Worm (Caenorhabditis elegans) whole organism, early embryonic: ENCODE results near the gene C25H3.10.
A peak's percentile ranks its signal among the peaks of the same experiment; 100 is the strongest.

Source experiments
- B0310.2 ChIP-seq: sonication (generic microtip); optimal IDR thresholded peaks from 2 replicates; lab custom pipeline; 2016; ENCODE audit warnings: mild to moderate bottlenecking, missing genetic modification characterization, missing compliant biosample characterization
- F13C5.2 ChIP-seq: sonication (generic microtip); optimal IDR thresholded peaks from 2 replicates; lab custom pipeline; 2017; ENCODE audit warnings: mild to moderate bottlenecking, missing genetic modification characterization, inconsistent platforms, missing compliant biosample characterization
- aly-1 ChIP-seq: sonication (generic microtip); optimal IDR thresholded peaks from 2 replicates; lab custom pipeline; 2016; ENCODE audit warnings: missing genetic modification characterization, missing compliant biosample characterization
- ama-1 ChIP-seq: fragments of 150-350 bp; optimal IDR thresholded peaks from 2 replicates; lab custom pipeline; 2014
- ceh-13 ChIP-seq: fragments of 200-800 bp; sonication (Bioruptor generic); optimal IDR thresholded peaks from 2 replicates; lab custom pipeline; 2018; ENCODE audit warnings: mild to moderate bottlenecking, missing genetic modification characterization, missing compliant biosample characterization
- ceh-36 ChIP-seq: sonication (generic microtip); optimal IDR thresholded peaks from 2 replicates; lab custom pipeline; 2016; ENCODE audit warnings: missing genetic modification characterization, inconsistent platforms, missing compliant biosample characterization
- ets-7 ChIP-seq: sonication (generic microtip); optimal IDR thresholded peaks from 2 replicates; lab custom pipeline; 2016; ENCODE audit warnings: missing genotype, missing genetic modification characterization, missing compliant biosample characterization
- flt-1 ChIP-seq: fragments of 200-800 bp; sonication (Bioruptor generic); IDR thresholded peaks from 2 replicates; pipeline ENCODE4 v1.3.6; 2022; ENCODE audit warnings: missing genetic modification characterization, missing compliant biosample characterization
- hmbx-1 ChIP-seq: sonication (generic microtip); optimal IDR thresholded peaks from 2 replicates; lab custom pipeline; 2016; ENCODE audit warnings: mild to moderate bottlenecking, missing genetic modification characterization, missing compliant biosample characterization
- hmg-4 ChIP-seq: fragments of 200-800 bp; sonication (Bioruptor generic); optimal IDR thresholded peaks from 2 replicates; lab custom pipeline; 2018; ENCODE audit warnings: mild to moderate bottlenecking, missing genetic modification characterization, missing compliant biosample characterization
- hnd-1 ChIP-seq: sonication (generic microtip); optimal IDR thresholded peaks from 2 replicates; lab custom pipeline; 2016; ENCODE audit warnings: missing genetic modification characterization, missing compliant biosample characterization
- pes-1 ChIP-seq: fragments of 200-800 bp; sonication (Bioruptor generic); IDR thresholded peaks from 2 replicates; pipeline ENCODE4 v1.3.6; 2022; ENCODE audit warnings: missing genetic modification reagents, missing genetic modification characterization, missing compliant biosample characterization
- scrt-1 ChIP-seq: fragments of 200-800 bp; sonication (Bioruptor generic); IDR thresholded peaks from 2 replicates; pipeline ENCODE4 v1.3.6; 2022; ENCODE audit warnings: missing genetic modification characterization, missing compliant biosample characterization
- sea-1 ChIP-seq: fragments of 200-800 bp; sonication (Bioruptor generic); conservative IDR thresholded peaks from 2 replicates; pipeline ENCODE4 v1.3.6; 2022; ENCODE audit warnings: missing genetic modification characterization, missing compliant biosample characterization
- tbx-11 ChIP-seq: fragments of 200-800 bp; sonication (Bioruptor generic); IDR thresholded peaks from 2 replicates; pipeline ENCODE4 v1.3.6; 2022; ENCODE audit warnings: missing genetic modification characterization, missing compliant biosample characterization
- tbx-37 ChIP-seq: fragments of 200-800 bp; sonication (Bioruptor generic); conservative IDR thresholded peaks from 2 replicates; pipeline ENCODE4 v1.3.6; 2022; ENCODE audit warnings: missing genetic modification reagents, missing genetic modification characterization, missing compliant biosample characterization
- tra-4 ChIP-seq: sonication (generic microtip); optimal IDR thresholded peaks from 2 replicates; lab custom pipeline; 2017; ENCODE audit warnings: missing genetic modification characterization, missing compliant biosample characterization

The C25H3.10 gene

ce11 chrII:5715745-5716357 is 17.1 kb upstream of the C25H3.10 start, which contains the start of the genes C18A3.10 and C18A3.3:
C18A3.10 (minus strand) TSS chrII:5715845.
C18A3.3 (plus strand) TSS chrII:5716307.
- TF ChIP-seq tbx-37 (GFP tag; lab: Robert Waterston, UW) (no peak), pes-1 (GFP tag; lab: Robert Waterston, UW) (no peak), ceh-13 (GFP tag; lab: Kevin White, UChicago) (no peak)

ce11 chrII:5714807-5715206 is 16.0 kb upstream of the C25H3.10 start, which contains the start of the genes tiar-1 and lelo-4:
tiar-1 (minus strand) TSS chrII:5714823.
lelo-4 (plus strand) TSS chrII:5714924.
- TF ChIP-seq F13C5.2 (peak; percentile 29), ceh-13 (GFP tag; lab: Kevin White, UChicago) (no peak), hmg-4 (GFP tag; lab: Kevin White, UChicago) (peak; percentile 7)

- TF ChIP-seq ets-7 (no peak), pes-1 (GFP tag; lab: Robert Waterston, UW) (no peak), tra-4 (tag; lab: Kevin White, UChicago) (no peak), ama-1 (peak; percentile 28), scrt-1 (no peak)
Observed at ce11 chrII:5712126-5712525, 13.4 kb upstream of the C25H3.10 start.

ce11 chrII:5710835-5711234 is 12.1 kb upstream of the C25H3.10 start:
- TF ChIP-seq scrt-1, result no peak
- TF ChIP-seq tbx-11 (GFP tag; lab: Robert Waterston, UW), result no peak
- TF ChIP-seq tbx-37 (GFP tag; lab: Robert Waterston, UW), result no peak
- TF ChIP-seq flt-1 (GFP tag; lab: Robert Waterston, UW), result no peak
- no peak for TF ChIP-seq ceh-36 (tag; lab: Kevin White, UChicago)
- TF ChIP-seq hmg-4 (GFP tag; lab: Kevin White, UChicago), result no peak
- no peak for TF ChIP-seq tra-4 (tag; lab: Kevin White, UChicago)
- TF ChIP-seq sea-1 (GFP tag; lab: Robert Waterston, UW), result no peak
- no peak for TF ChIP-seq F13C5.2
- no peak for TF ChIP-seq hnd-1 (tag; lab: Kevin White, UChicago)

- TF ChIP-seq pes-1 (GFP tag; lab: Robert Waterston, UW), result no peak
- TF ChIP-seq ets-7, result no peak
- no peak for TF ChIP-seq flt-1 (GFP tag; lab: Robert Waterston, UW)
- TF ChIP-seq B0310.2, result no peak
- no peak for TF ChIP-seq scrt-1
- TF ChIP-seq F13C5.2, result no peak
- TF ChIP-seq hmbx-1 (tag; lab: Kevin White, UChicago), result no peak
- no peak for TF ChIP-seq hnd-1 (tag; lab: Kevin White, UChicago)
- no peak for TF ChIP-seq tbx-11 (GFP tag; lab: Robert Waterston, UW)
- TF ChIP-seq tra-4 (tag; lab: Kevin White, UChicago), result no peak
- TF ChIP-seq hmg-4 (GFP tag; lab: Kevin White, UChicago), result no peak
- no peak for TF ChIP-seq ceh-36 (tag; lab: Kevin White, UChicago)
- no peak for TF ChIP-seq tbx-37 (GFP tag; lab: Robert Waterston, UW)
- no peak for TF ChIP-seq aly-1 (tag; lab: Kevin White, UChicago)
Observed at ce11 chrII:5708154-5708553, 9.4 kb upstream of the C25H3.10 start.

ce11 chrII:5707532-5707931 is 8.8 kb upstream of the C25H3.10 start, which contains the start of gene osta-2:
osta-2 (plus strand) TSS chrII:5707691.
- no peak for TF ChIP-seq tbx-11 (GFP tag; lab: Robert Waterston, UW)
- TF ChIP-seq pes-1 (GFP tag; lab: Robert Waterston, UW), result no peak
- TF ChIP-seq flt-1 (GFP tag; lab: Robert Waterston, UW), result no peak
- TF ChIP-seq ama-1, result no peak
- TF ChIP-seq tra-4 (tag; lab: Kevin White, UChicago), result no peak
- TF ChIP-seq hnd-1 (tag; lab: Kevin White, UChicago), result no peak

ce11 chrII:5704479-5704878 is 5.7 kb upstream of the C25H3.10 start:
- no peak for TF ChIP-seq ama-1
- TF ChIP-seq F13C5.2, result no peak
- no peak for TF ChIP-seq flt-1 (GFP tag; lab: Robert Waterston, UW)
- TF ChIP-seq tbx-37 (GFP tag; lab: Robert Waterston, UW), result no peak
- no peak for TF ChIP-seq aly-1 (tag; lab: Kevin White, UChicago)
- no peak for TF ChIP-seq hmbx-1 (tag; lab: Kevin White, UChicago)
- no peak for TF ChIP-seq hnd-1 (tag; lab: Kevin White, UChicago)
- TF ChIP-seq ceh-13 (GFP tag; lab: Kevin White, UChicago), result no peak
- TF ChIP-seq ceh-36 (tag; lab: Kevin White, UChicago), result no peak
- TF ChIP-seq tbx-11 (GFP tag; lab: Robert Waterston, UW), result no peak
- no peak for TF ChIP-seq tra-4 (tag; lab: Kevin White, UChicago)
- no peak for TF ChIP-seq ets-7
- no peak for TF ChIP-seq pes-1 (GFP tag; lab: Robert Waterston, UW)
- TF ChIP-seq scrt-1, result no peak
- no peak for TF ChIP-seq sea-1 (GFP tag; lab: Robert Waterston, UW)

ce11 chrII:5702611-5703192 is 3.9 kb upstream of the C25H3.10 start:
- no peak for TF ChIP-seq pes-1 (GFP tag; lab: Robert Waterston, UW)
- no peak for TF ChIP-seq tra-4 (tag; lab: Kevin White, UChicago)
- no peak for TF ChIP-seq F13C5.2
- TF ChIP-seq hmg-4 (GFP tag; lab: Kevin White, UChicago), result no peak
- TF ChIP-seq ceh-13 (GFP tag; lab: Kevin White, UChicago), result no peak
- no peak for TF ChIP-seq scrt-1
- TF ChIP-seq hnd-1 (tag; lab: Kevin White, UChicago), result no peak
- TF ChIP-seq ets-7, result no peak
